Worm (Caenorhabditis elegans): ENCODE measurements around the gene C44H4.4.

DNA sequence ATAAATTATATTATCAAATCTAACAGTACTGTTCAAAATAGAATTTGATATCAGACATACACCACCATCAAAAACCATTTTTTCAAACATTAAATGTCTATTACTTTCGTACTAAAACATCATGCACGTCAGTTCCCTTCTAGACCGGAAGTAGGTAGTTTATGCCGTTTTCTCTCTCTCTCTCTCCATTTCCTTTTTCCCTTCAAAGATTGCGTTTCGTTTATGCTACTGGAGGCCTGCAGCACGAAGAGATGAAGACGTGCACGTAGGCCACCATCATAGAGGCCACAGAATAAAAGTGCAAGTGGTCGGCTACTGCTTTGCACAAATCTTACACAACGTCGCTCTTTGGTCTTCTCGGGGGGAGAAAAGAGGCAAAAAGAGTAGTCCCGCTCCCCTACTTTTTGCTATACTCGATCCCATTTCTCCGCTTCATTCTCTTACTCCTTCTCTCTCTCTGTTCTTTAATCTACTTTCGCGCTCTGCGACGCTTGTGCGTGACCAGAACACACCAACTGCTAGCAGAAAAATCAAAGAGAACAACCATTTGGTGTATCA lies 27.4 kb downstream of the C44H4.4 start:
- TF ChIP-seq pha-4 (tag; optimal IDR thresholded peaks at IDR 0.05) (peak; percentile 70), pqm-1 (tag; optimal IDR thresholded peaks at IDR 0.05) (no peak), daf-12 (tag; optimal IDR thresholded peaks at IDR 0.05) (peak; percentile 61), ceh-16 (tag; optimal IDR thresholded peaks at IDR 0.05) (no peak), sea-2 (GFP tag; optimal IDR thresholded peaks at IDR 0.05) (peak; percentile 48), lin-15B (tag; optimal IDR thresholded peaks at IDR 0.05) (peak; percentile 4), snpc-4 (tag; optimal IDR thresholded peaks at IDR 0.05) (no peak)
